Fruit fly (Drosophila melanogaster) whole organism, embryonic: ENCODE measurements around the gene be.

Experiments used
- Atf6 ChIP-seq: fragments of 200-800 bp; sonication (Bioruptor generic); IDR thresholded peaks from 2 replicates; pipeline ENCODE4 v1.3.6; 2022; ENCODE audit warnings: missing biosample characterization, missing genetic modification characterization
- BEAF-32 ChIP-seq: fragments of 200-800 bp; sonication (Bioruptor generic); optimal IDR thresholded peaks from 3 replicates; lab custom pipeline; 2017; ENCODE audit warnings: missing biosample characterization, missing genetic modification characterization, mild to moderate bottlenecking, moderate library complexity, missing genetic modification reagents
- BtbVII ChIP-seq: fragments of 200-800 bp; sonication (Bioruptor generic); optimal IDR thresholded peaks from 3 replicates; lab custom pipeline; 2017; ENCODE audit warnings: missing biosample characterization, mild to moderate bottlenecking, missing genetic modification characterization
- CG10431 ChIP-seq: fragments of 200-800 bp; sonication (Bioruptor generic); optimal IDR thresholded peaks from 3 replicates; lab custom pipeline; 2018; ENCODE audit warnings: missing biosample characterization, mild to moderate bottlenecking, missing genetic modification characterization
- CG10959 ChIP-seq: fragments of 200-800 bp; sonication (Bioruptor generic); IDR thresholded peaks from 2 replicates; pipeline ENCODE4 v1.3.6; 2022; ENCODE audit warnings: missing biosample characterization, missing genetic modification characterization
- CG11504 ChIP-seq: fragments of 200-800 bp; sonication (Bioruptor generic); optimal IDR thresholded peaks from 3 replicates; lab custom pipeline; 2019; ENCODE audit warnings: missing biosample characterization, mild to moderate bottlenecking, missing genetic modification characterization, moderate library complexity
- CG11695 ChIP-seq: fragments of 200-800 bp; sonication (Bioruptor generic); IDR thresholded peaks from 3 replicates; pipeline ENCODE4 v1.3.6; 2022; ENCODE audit warnings: missing biosample characterization, missing genetic modification characterization
- CG15269 ChIP-seq: fragments of 200-800 bp; sonication (Bioruptor generic); optimal IDR thresholded peaks from 2 replicates; lab custom pipeline; 2018; ENCODE audit warnings: missing biosample characterization, mild to moderate bottlenecking, missing genetic modification characterization, moderate library complexity
- CG1602 ChIP-seq: fragments of 200-800 bp; sonication (Bioruptor generic); optimal IDR thresholded peaks from 3 replicates; lab custom pipeline; 2016; ENCODE audit warnings: missing biosample characterization, missing genetic modification characterization
- CG2678 ChIP-seq: fragments of 200-800 bp; sonication (Bioruptor generic); optimal IDR thresholded peaks from 3 replicates; lab custom pipeline; 2019; ENCODE audit warnings: missing biosample characterization, mild to moderate bottlenecking, missing genetic modification characterization, moderate library complexity
- CG32772 ChIP-seq: fragments of 200-800 bp; sonication (Bioruptor generic); IDR thresholded peaks from 2 replicates; pipeline ENCODE4 v1.3.6; 2022; ENCODE audit warnings: missing biosample characterization, missing genetic modification characterization
- CG33213 ChIP-seq: fragments of 200-800 bp; sonication (Bioruptor generic); optimal IDR thresholded peaks from 3 replicates; lab custom pipeline; 2016; ENCODE audit warnings: missing biosample characterization, missing genetic modification characterization
- CG33557 ChIP-seq: fragments of 200-800 bp; sonication (Bioruptor generic); optimal IDR thresholded peaks from 2 replicates; lab custom pipeline; 2019; ENCODE audit warnings: missing biosample characterization, mild to moderate bottlenecking, missing genetic modification characterization, moderate library complexity
- CG4328 ChIP-seq: fragments of 200-800 bp; sonication (Bioruptor generic); optimal IDR thresholded peaks from 3 replicates; lab custom pipeline; 2017; ENCODE audit warnings: missing biosample characterization, missing genetic modification reagents, missing genetic modification characterization
- CG7786 ChIP-seq: fragments of 200-800 bp; sonication (Bioruptor generic); optimal IDR thresholded peaks from 2 replicates; lab custom pipeline; 2016; ENCODE audit warnings: missing biosample characterization, missing genetic modification characterization
- CoRest ChIP-seq: fragments of 200-800 bp; sonication (Bioruptor generic); optimal IDR thresholded peaks from 3 replicates; lab custom pipeline; 2018; ENCODE audit warnings: missing biosample characterization, mild to moderate bottlenecking, missing genetic modification characterization, moderate library complexity
- Dfd ChIP-seq, 2 experiments: fragments of >200 bp; optimal IDR thresholded peaks; 2 replicates each; lab custom pipeline; 2017; ENCODE audit warnings: missing biosample characterization in 2 of 2, missing genetic modification characterization in 2 of 2
- Dip3 ChIP-seq: fragments of 200-800 bp; sonication (Bioruptor generic); optimal IDR thresholded peaks from 3 replicates; lab custom pipeline; 2016; ENCODE audit warnings: missing biosample characterization, missing genetic modification characterization
- Doc2 ChIP-seq: fragments of 200-800 bp; sonication (Bioruptor generic); IDR thresholded peaks from 2 replicates; pipeline ENCODE4 v1.3.6; 2022; ENCODE audit warnings: missing biosample characterization, missing genetic modification characterization
- Dp ChIP-seq: fragments of 200-800 bp; sonication (Bioruptor generic); optimal IDR thresholded peaks from 2 replicates; lab custom pipeline; 2018; ENCODE audit warnings: missing biosample characterization, mild to moderate bottlenecking, missing genetic modification characterization, moderate library complexity
- E2f2 ChIP-seq: fragments of 200-800 bp; sonication (Bioruptor generic); IDR thresholded peaks from 2 replicates; pipeline ENCODE4 v1.3.6; 2022; ENCODE audit warnings: missing biosample characterization, missing genetic modification characterization
- ERR ChIP-seq: fragments of 200-800 bp; sonication (Bioruptor generic); optimal IDR thresholded peaks from 2 replicates; lab custom pipeline; 2016; ENCODE audit warnings: missing biosample characterization, missing genetic modification characterization
- GATAe ChIP-seq: fragments of 200-800 bp; sonication (Bioruptor generic); conservative IDR thresholded peaks from 2 replicates; pipeline ENCODE4 v1.3.6; 2022; ENCODE audit warnings: missing biosample characterization, missing genetic modification characterization
- HHEX ChIP-seq: fragments of 200-800 bp; sonication (Bioruptor generic); optimal IDR thresholded peaks from 3 replicates; lab custom pipeline; 2017; ENCODE audit warnings: missing biosample characterization, mild to moderate bottlenecking, missing genetic modification characterization, missing genetic modification reagents
- HLH3B ChIP-seq: fragments of 200-800 bp; sonication (Bioruptor generic); IDR thresholded peaks from 2 replicates; pipeline ENCODE4 v1.3.6; 2022; ENCODE audit warnings: missing biosample characterization, missing genetic modification characterization
- Lhr ChIP-seq: fragments of 200-800 bp; sonication (Bioruptor generic); optimal IDR thresholded peaks from 3 replicates; lab custom pipeline; 2017; ENCODE audit warnings: mild to moderate bottlenecking, missing biosample characterization, missing genetic modification reagents, missing genetic modification characterization
- MTF-1 ChIP-seq: fragments of 200-800 bp; sonication (Bioruptor generic); optimal IDR thresholded peaks from 2 replicates; lab custom pipeline; 2018; ENCODE audit warnings: missing biosample characterization, mild to moderate bottlenecking, missing genetic modification characterization, borderline replicate concordance
- NC2β ChIP-seq: fragments of 200-800 bp; sonication (Bioruptor generic); optimal IDR thresholded peaks from 2 replicates; lab custom pipeline; 2016; ENCODE audit warnings: missing biosample characterization, missing genetic modification characterization
- NFAT ChIP-seq: fragments of 200-800 bp; sonication (Bioruptor generic); IDR thresholded peaks from 2 replicates; pipeline ENCODE4 v1.3.6; 2022; ENCODE audit warnings: missing biosample characterization, missing genetic modification characterization
- Nf-YB ChIP-seq: fragments of 200-800 bp; sonication (Bioruptor generic); optimal IDR thresholded peaks from 3 replicates; lab custom pipeline; 2019; ENCODE audit warnings: missing biosample characterization, mild to moderate bottlenecking, missing genetic modification characterization, moderate library complexity
- Oli ChIP-seq: fragments of 200-800 bp; sonication (Bioruptor generic); optimal IDR thresholded peaks from 2 replicates; lab custom pipeline; 2018; ENCODE audit warnings: missing biosample characterization, mild to moderate bottlenecking, missing genetic modification characterization, moderate library complexity
- Side ChIP-seq: fragments of 200-800 bp; sonication (Bioruptor generic); optimal IDR thresholded peaks from 2 replicates; lab custom pipeline; 2016; ENCODE audit warnings: missing biosample characterization, missing genetic modification characterization
- al ChIP-seq: fragments of 200-800 bp; sonication (Bioruptor generic); IDR thresholded peaks from 2 replicates; pipeline ENCODE4 v1.3.6; 2022; ENCODE audit warnings: missing biosample characterization, missing genetic modification characterization
- ap ChIP-seq: fragments of 200-800 bp; sonication (Bioruptor generic); IDR thresholded peaks from 2 replicates; pipeline ENCODE4 v1.3.6; 2022; ENCODE audit warnings: missing biosample characterization, missing genetic modification characterization
- caup ChIP-seq: fragments of 200-800 bp; sonication (Bioruptor generic); optimal IDR thresholded peaks from 3 replicates; lab custom pipeline; 2017; ENCODE audit warnings: missing biosample characterization, mild to moderate bottlenecking, missing genetic modification characterization, moderate library complexity; ENCODE audit not compliant: severe bottlenecking
- chn ChIP-seq: fragments of 200-800 bp; sonication (Bioruptor generic); optimal IDR thresholded peaks from 2 replicates; lab custom pipeline; 2016; ENCODE audit warnings: missing biosample characterization, missing genetic modification characterization
- dan ChIP-seq: fragments of 200-800 bp; sonication (Bioruptor generic); IDR thresholded peaks from 2 replicates; pipeline ENCODE4 v1.3.6; 2022; ENCODE audit warnings: missing biosample characterization, missing genetic modification characterization
- emc ChIP-seq: fragments of 200-800 bp; sonication (Bioruptor generic); optimal IDR thresholded peaks from 2 replicates; lab custom pipeline; 2016; ENCODE audit warnings: missing biosample characterization, missing genetic modification characterization
- fd96Cb ChIP-seq: fragments of 200-800 bp; sonication (Bioruptor generic); optimal IDR thresholded peaks from 2 replicates; lab custom pipeline; 2018; ENCODE audit warnings: missing biosample characterization, mild to moderate bottlenecking, missing genetic modification characterization, moderate library complexity
- grn ChIP-seq: fragments of 200-800 bp; sonication (Bioruptor generic); optimal IDR thresholded peaks from 3 replicates; lab custom pipeline; 2017; ENCODE audit warnings: missing biosample characterization, missing genetic modification characterization
- inv ChIP-seq: fragments of 200-800 bp; sonication (Bioruptor generic); IDR thresholded peaks from 2 replicates; pipeline ENCODE4 v1.3.6; 2022; ENCODE audit warnings: missing biosample characterization, missing genetic modification characterization; ENCODE audit not compliant: partially characterized antibody
- jing ChIP-seq: fragments of 200-800 bp; sonication (Bioruptor generic); optimal IDR thresholded peaks from 2 replicates; lab custom pipeline; 2018; ENCODE audit warnings: missing biosample characterization, mild to moderate bottlenecking, missing genetic modification characterization
- lola ChIP-seq, 3 experiments: fragments of >200 bp in 2 of 3; fragments of 200-800 bp in 1 of 3; sonication (Bioruptor generic) in 1 of 3; optimal IDR thresholded peaks; 2 replicates each; lab custom pipeline; 2017 to 2019; ENCODE audit warnings: missing biosample characterization in 3 of 3, missing genetic modification characterization in 3 of 3, mild to moderate bottlenecking in 1 of 3, moderate library complexity in 1 of 3
- nerfin-2 ChIP-seq: fragments of 200-800 bp; sonication (Bioruptor generic); IDR thresholded peaks from 2 replicates; pipeline ENCODE4 v1.3.6; 2022; ENCODE audit warnings: missing biosample characterization, missing genetic modification characterization; ENCODE audit not compliant: partially characterized antibody
- pnt ChIP-seq: fragments of 200-800 bp; sonication (Bioruptor generic); optimal IDR thresholded peaks from 3 replicates; lab custom pipeline; 2016; ENCODE audit warnings: missing biosample characterization, missing genetic modification characterization
- pzg ChIP-seq: fragments of 200-800 bp; sonication (Bioruptor generic); optimal IDR thresholded peaks from 3 replicates; lab custom pipeline; 2018; ENCODE audit warnings: missing biosample characterization, mild to moderate bottlenecking, missing genetic modification characterization, moderate library complexity
- run ChIP-seq: fragments of 200-800 bp; sonication (Bioruptor generic); optimal IDR thresholded peaks from 3 replicates; lab custom pipeline; 2018; ENCODE audit warnings: missing biosample characterization, mild to moderate bottlenecking, missing genetic modification characterization
- vfl ChIP-seq: fragments of 200-800 bp; sonication (Bioruptor generic); optimal IDR thresholded peaks from 2 replicates; lab custom pipeline; 2016; ENCODE audit warnings: missing biosample characterization, missing genetic modification characterization
- zfh2 ChIP-seq: fragments of 200-800 bp; sonication (Bioruptor generic); optimal IDR thresholded peaks from 2 replicates; lab custom pipeline; 2016; ENCODE audit warnings: missing biosample characterization, missing genetic modification characterization

be gene

DNA sequence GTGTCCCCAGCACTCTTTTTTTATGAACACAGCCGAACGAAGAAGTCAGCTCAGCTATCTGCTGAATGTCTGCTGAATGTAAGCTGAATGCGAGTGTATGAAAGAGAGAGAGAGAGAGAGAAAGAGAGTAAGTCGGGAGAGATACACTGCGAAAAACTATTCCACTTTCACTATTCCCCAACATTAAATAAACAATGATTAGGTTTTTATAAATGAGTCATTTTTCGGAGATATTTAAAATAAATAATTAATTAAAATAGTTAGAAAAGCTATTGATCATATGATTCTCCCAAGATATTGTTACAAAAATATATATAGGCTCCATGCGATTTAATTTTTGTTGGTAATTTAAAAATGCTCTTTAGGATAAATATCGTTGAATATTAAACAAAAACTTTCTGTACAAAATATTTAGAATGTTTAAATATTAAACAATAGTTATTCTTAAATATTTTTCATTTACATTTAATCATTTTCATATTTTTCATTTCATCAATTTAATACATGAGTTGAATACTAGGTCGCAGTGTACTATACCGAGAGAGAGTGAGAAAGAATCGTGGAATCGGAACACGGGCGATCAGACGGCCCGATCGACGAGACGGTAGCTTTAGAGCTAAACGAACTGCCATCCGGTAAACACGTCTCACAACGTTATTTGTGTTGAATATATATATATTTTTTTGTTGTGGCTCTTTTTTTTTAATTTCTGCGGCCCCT lies at the start of gene be:
Gene be (plus strand): TSS at position 611 of the 720 bp plus-strand sequence.
- TF ChIP-seq Nf-YB (GFP tag; lab: Kevin White, UChicago) (peak; percentile 73), Dfd (GFP tag; optimal IDR thresholded peaks at IDR 0.05; lab: Kevin White, UChicago) (no peak), dan (GFP tag; lab: Robert Waterston, UW) (no peak), caup (peak; percentile 9), CG11504 (peak; percentile 88), HHEX (GFP tag; lab: Kevin White, UChicago) (peak; percentile 29), E2f2 (GFP tag; lab: Robert Waterston, UW) (peak; percentile 43; the same call in 1 of the 2 replicates), vfl (GFP tag; lab: Kevin White, UChicago) (no peak), ERR (GFP tag; lab: Kevin White, UChicago) (no peak), CG32772 (GFP tag; lab: Robert Waterston, UW) (no peak; the same call in 1 of the 2 replicates), CG1602 (GFP tag; lab: Kevin White, UChicago) (peak; percentile 57), CG10959 (GFP tag; lab: Robert Waterston, UW) (0 out of 2 replicates have a peak, but pooled peaks have one; percentile 44), CG11695 (peak; percentile 79), Atf6 (peak; percentile 69), CG33557 (GFP tag; lab: Kevin White, UChicago) (peak; percentile 85), zfh2 (GFP tag; lab: Kevin White, UChicago) (no peak), CG15269 (tag; lab: Kevin White, UChicago) (peak; percentile 78), chn (GFP tag; lab: Kevin White, UChicago) (no peak), CG7786 (GFP tag; lab: Kevin White, UChicago) (no peak), pnt (GFP tag; lab: Kevin White, UChicago) (no peak), CG4328 (GFP tag; lab: Kevin White, UChicago) (peak; percentile 73), lola (GFP tag; optimal IDR thresholded peaks at IDR 0.05; lab: Kevin White, UChicago) (peak in 1 of 3 experiments; percentile 91), nerfin-2 (GFP tag; lab: Robert Waterston, UW) (no peak), emc (GFP tag; lab: Kevin White, UChicago) (no peak), inv (GFP tag; lab: Robert Waterston, UW) (no peak), Dp (no peak), jing (GFP tag; lab: Kevin White, UChicago) (no peak), Dip3 (no peak), HLH3B (GFP tag; lab: Robert Waterston, UW) (no peak), NC2β (GFP tag; lab: Kevin White, UChicago) (no peak), Side (GFP tag; lab: Kevin White, UChicago) (no peak), CG33213 (GFP tag; lab: Kevin White, UChicago) (no peak), NFAT (GFP tag; lab: Robert Waterston, UW) (no peak), BEAF-32 (GFP tag; lab: Kevin White, UChicago) (no peak), CG10431 (GFP tag; lab: Kevin White, UChicago) (peak; percentile 37), fd96Cb (tag; lab: Kevin White, UChicago) (peak; percentile 81), Lhr (GFP tag; lab: Kevin White, UChicago) (no peak), BtbVII (GFP tag; lab: Kevin White, UChicago) (no peak), al (GFP tag; lab: Robert Waterston, UW) (peak; percentile 44; the same call in 1 of the 2 replicates), CG2678 (tag; lab: Kevin White, UChicago) (peak; percentile 91), pzg (GFP tag; lab: Kevin White, UChicago) (no peak), Oli (tag; lab: Kevin White, UChicago) (peak; percentile 66), grn (GFP tag; lab: Kevin White, UChicago) (no peak), CoRest (peak; percentile 92), ap (GFP tag; lab: Robert Waterston, UW) (no peak), GATAe (no peak), run (tag; lab: Kevin White, UChicago) (peak; percentile 44), Doc2 (GFP tag; lab: Robert Waterston, UW) (no peak), MTF-1 (no peak)
